Worm (Caenorhabditis elegans): Measurements from ENCODE around the gene unc-49.
A peak's percentile ranks its signal among the peaks of the same experiment; 100 is the strongest.

The unc-49 gene

ce11 chrIII:10536087-10536723, 15.6 kb downstream of the unc-49 start:
- TF ChIP-seq snpc-4 (tag; optimal IDR thresholded peaks at IDR 0.05) (peak; percentile 50), ceh-28 (tag; optimal IDR thresholded peaks at IDR 0.05) (no peak), ama-1 (optimal IDR thresholded peaks at IDR 0.05) (peak; percentile 85)

ce11 chrIII:10537003-10537402, 16.4 kb downstream of the unc-49 start:
- TF ChIP-seq ama-1 (optimal IDR thresholded peaks at IDR 0.05) = peak; percentile 82
- no peak for TF ChIP-seq ztf-4 (tag; optimal IDR thresholded peaks at IDR 0.05)
- peak; percentile 72 for TF ChIP-seq nhr-43 (tag; optimal IDR thresholded peaks at IDR 0.05; ENCODE audit: poor library complexity, severe bottlenecking)

- no peak for TF ChIP-seq ztf-4 (tag; optimal IDR thresholded peaks at IDR 0.05)
- TF ChIP-seq nhr-25 (tag; optimal IDR thresholded peaks at IDR 0.05) = peak; percentile 8
- TF ChIP-seq nhr-43 (tag; optimal IDR thresholded peaks at IDR 0.05; ENCODE audit: poor library complexity, severe bottlenecking) = peak; percentile 14
- no peak for TF ChIP-seq lin-15B (tag; optimal IDR thresholded peaks at IDR 0.05)
- TF ChIP-seq mdl-1 (tag; optimal IDR thresholded peaks at IDR 0.05) = no peak
- peak; percentile 10 for TF ChIP-seq nhr-23 (tag; optimal IDR thresholded peaks at IDR 0.05)
- peak; percentile 2 for TF ChIP-seq elt-2 (tag; optimal IDR thresholded peaks at IDR 0.05)
- TF ChIP-seq ama-1 (optimal IDR thresholded peaks at IDR 0.05) = peak; percentile 87
These were observed 17.0 kb downstream of the unc-49 start for ce11 chrIII:10537558-10537957.

- TF ChIP-seq nhr-28 (tag; optimal IDR thresholded peaks at IDR 0.05) = no peak
- TF ChIP-seq nhr-76 (tag; optimal IDR thresholded peaks at IDR 0.05) = no peak
- TF ChIP-seq elt-2 (tag; optimal IDR thresholded peaks at IDR 0.05) = no peak
- TF ChIP-seq unc-62 (GFP tag; optimal IDR thresholded peaks at IDR 0.05) = no peak
- TF ChIP-seq sea-2 (GFP tag; optimal IDR thresholded peaks at IDR 0.05) = no peak
- no peak for TF ChIP-seq egl-27 (tag; optimal IDR thresholded peaks at IDR 0.05)
- TF ChIP-seq unc-39 (tag; optimal IDR thresholded peaks at IDR 0.05) = no peak
- no peak for TF ChIP-seq fkh-2 (tag; optimal IDR thresholded peaks at IDR 0.05)
- TF ChIP-seq R02D3.7 (tag; optimal IDR thresholded peaks at IDR 0.05) = no peak
- TF ChIP-seq lin-39 (tag; optimal IDR thresholded peaks at IDR 0.05) = no peak
These were observed 18.2 kb downstream of the unc-49 start, which contains the start of gene nlp-68 for ce11 chrIII:10538757-10539213. TSS of gene nlp-68 (minus strand) at chrIII:10539163.

- TF ChIP-seq lin-15B (tag; optimal IDR thresholded peaks at IDR 0.05) (no peak), ZK546.5 (tag; optimal IDR thresholded peaks at IDR 0.05) (no peak), nhr-25 (tag; optimal IDR thresholded peaks at IDR 0.05) (no peak), egl-5 (tag; optimal IDR thresholded peaks at IDR 0.05) (no peak), unc-39 (tag; optimal IDR thresholded peaks at IDR 0.05) (no peak), hmg-11 (tag; optimal IDR thresholded peaks at IDR 0.05) (no peak), aly-2 (tag; optimal IDR thresholded peaks at IDR 0.05) (no peak), daf-12 (tag; optimal IDR thresholded peaks at IDR 0.05) (no peak), mml-1 (tag; optimal IDR thresholded peaks at IDR 0.05) (no peak), ceh-28 (tag; optimal IDR thresholded peaks at IDR 0.05) (no peak), nhr-23 (tag; optimal IDR thresholded peaks at IDR 0.05) (no peak), snpc-4 (tag; optimal IDR thresholded peaks at IDR 0.05) (no peak), unc-62 (GFP tag; optimal IDR thresholded peaks at IDR 0.05) (no peak), nhr-43 (tag; optimal IDR thresholded peaks at IDR 0.05; ENCODE audit: poor library complexity, severe bottlenecking) (no peak), nhr-11 (tag; optimal IDR thresholded peaks at IDR 0.05) (no peak), zag-1 (tag; optimal IDR thresholded peaks at IDR 0.05) (no peak), fos-1 (tag; optimal IDR thresholded peaks at IDR 0.05) (no peak)
These were observed 32.4 kb downstream of the unc-49 start, which contains the start of gene T21C12.8 for ce11 chrIII:10552929-10553328. TSS of gene T21C12.8 (minus strand) at chrIII:10553029.

- TF ChIP-seq eor-1 (tag; optimal IDR thresholded peaks at IDR 0.05) (no peak), nhr-67 (tag; optimal IDR thresholded peaks at IDR 0.05) (no peak), unc-62 (GFP tag; optimal IDR thresholded peaks at IDR 0.05) (no peak), snpc-4 (tag; optimal IDR thresholded peaks at IDR 0.05) (no peak), unc-39 (tag; optimal IDR thresholded peaks at IDR 0.05) (no peak), nhr-12 (tag; optimal IDR thresholded peaks at IDR 0.05) (no peak)
These were observed 37.3 kb downstream of the unc-49 start, which contains the start of gene T21C12.4 for ce11 chrIII:10557910-10558309. TSS of gene T21C12.4 (minus strand) at chrIII:10558010.

All from whole organism, L3 larva.